Worm (Caenorhabditis elegans): ENCODE measurements around the gene srv-27.
"Not testable (repeated sequence)": the region's sequence is repeated elsewhere in the genome, so short reads cannot be mapped to it uniquely, and the experiment has no call there.

srv-27 gene

DNA sequence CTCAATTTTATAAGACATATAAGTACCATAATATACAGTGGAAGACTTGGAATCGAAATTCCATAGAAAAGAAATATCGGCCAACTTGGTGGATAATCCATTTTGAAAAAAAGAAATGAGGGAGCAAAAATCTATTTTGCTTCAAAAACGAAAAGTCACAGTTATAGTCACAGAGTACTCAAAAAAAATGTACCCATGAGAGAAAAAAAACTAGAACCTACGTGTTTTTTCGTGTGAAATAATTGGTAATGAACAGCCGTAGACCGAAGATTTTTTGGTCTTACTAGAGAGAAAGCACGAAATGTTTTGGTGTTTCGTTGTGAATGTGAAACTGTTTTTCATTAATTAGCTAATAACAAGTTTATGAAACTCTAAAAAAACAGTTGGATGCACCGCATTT lies 28.8 kb downstream of the srv-27 start, which contains the start of gene srv-30:
Gene srv-30 (minus strand): TSS at position 101 of the 400 bp plus-strand sequence.
- TF ChIP-seq him-1 (tag; optimal IDR thresholded peaks at IDR 0.05) (no peak), W03F9.2 (tag; optimal IDR thresholded peaks at IDR 0.05) (no peak), dao-5 (tag; optimal IDR thresholded peaks at IDR 0.05) (no peak)

DNA sequence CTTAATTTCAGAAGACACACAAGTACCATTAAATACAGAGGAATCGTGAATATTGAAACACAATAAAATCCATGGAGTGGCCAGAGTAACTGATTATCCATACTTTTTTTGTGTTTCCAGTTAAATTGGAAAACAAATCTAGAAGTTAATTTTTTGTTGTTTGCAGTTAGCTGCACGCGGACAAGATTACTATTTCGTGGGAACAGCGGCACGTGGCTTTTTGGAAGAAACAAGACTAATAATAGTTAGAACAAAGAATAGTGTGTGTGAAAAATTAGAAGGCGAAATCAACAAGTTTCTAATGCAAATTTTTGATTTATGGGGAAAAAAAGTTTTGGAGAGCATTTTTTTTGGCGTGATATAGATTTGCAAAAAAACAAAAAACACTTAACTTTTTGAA lies 31.7 kb downstream of the srv-27 start, which contains the start of gene srv-29:
Gene srv-29 (minus strand): TSS at position 101 of the 400 bp plus-strand sequence.
- TF ChIP-seq W03F9.2 (tag; optimal IDR thresholded peaks at IDR 0.05) (no peak), dao-5 (tag; optimal IDR thresholded peaks at IDR 0.05) (no peak), him-1 (tag; optimal IDR thresholded peaks at IDR 0.05) (no peak)

DNA sequence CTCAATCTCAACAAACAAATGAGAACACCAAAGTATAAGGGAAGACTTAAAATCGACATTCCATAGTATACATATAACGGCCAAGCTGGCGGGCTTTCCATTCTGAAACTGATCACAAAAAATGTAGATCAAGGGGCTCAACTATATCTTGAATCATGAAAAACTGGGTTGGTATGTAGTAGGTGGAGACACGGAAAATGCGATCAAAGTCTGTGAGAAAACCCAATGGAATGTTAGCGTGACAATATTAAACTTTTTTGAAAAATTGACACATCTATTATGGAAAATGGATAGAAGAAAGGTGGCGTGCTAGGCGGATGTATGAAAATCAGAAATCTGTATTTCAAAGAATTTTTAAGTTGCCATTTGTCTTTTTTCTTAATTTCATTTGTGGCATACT lies 34.9 kb downstream of the srv-27 start, which contains the start of gene srv-28:
Gene srv-28 (minus strand): TSS at position 101 of the 400 bp plus-strand sequence.
- TF ChIP-seq W03F9.2 (tag; optimal IDR thresholded peaks at IDR 0.05) (no peak), him-1 (tag; optimal IDR thresholded peaks at IDR 0.05) (no peak), dao-5 (tag; optimal IDR thresholded peaks at IDR 0.05) (no peak)

DNA sequence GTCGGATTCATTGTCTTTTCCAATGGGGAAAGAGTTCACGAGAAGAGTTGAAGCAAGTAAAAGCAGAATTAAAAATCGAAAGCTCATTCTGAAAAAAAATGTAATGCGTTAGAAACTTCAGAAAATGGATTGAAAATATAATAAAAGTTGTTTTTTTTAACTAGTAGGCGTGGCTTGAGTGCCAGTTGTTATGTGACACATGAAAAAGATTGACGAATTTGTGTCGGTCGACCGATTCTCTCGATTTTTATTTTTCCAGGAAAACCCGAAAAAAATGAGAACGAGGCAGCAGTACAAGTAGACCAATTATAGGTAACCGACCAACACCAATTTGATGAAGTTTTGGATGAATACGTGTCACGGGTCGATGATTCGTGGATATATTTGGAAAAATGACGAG lies 38.4 kb downstream of the srv-27 start, which contains the start of gene nlp-16:
Gene nlp-16 (minus strand): TSS at position 101 of the 400 bp plus-strand sequence.
- TF ChIP-seq W03F9.2 (tag; optimal IDR thresholded peaks at IDR 0.05) (no peak), dao-5 (tag; optimal IDR thresholded peaks at IDR 0.05) (no peak), him-1 (tag; optimal IDR thresholded peaks at IDR 0.05) (no peak)

DNA sequence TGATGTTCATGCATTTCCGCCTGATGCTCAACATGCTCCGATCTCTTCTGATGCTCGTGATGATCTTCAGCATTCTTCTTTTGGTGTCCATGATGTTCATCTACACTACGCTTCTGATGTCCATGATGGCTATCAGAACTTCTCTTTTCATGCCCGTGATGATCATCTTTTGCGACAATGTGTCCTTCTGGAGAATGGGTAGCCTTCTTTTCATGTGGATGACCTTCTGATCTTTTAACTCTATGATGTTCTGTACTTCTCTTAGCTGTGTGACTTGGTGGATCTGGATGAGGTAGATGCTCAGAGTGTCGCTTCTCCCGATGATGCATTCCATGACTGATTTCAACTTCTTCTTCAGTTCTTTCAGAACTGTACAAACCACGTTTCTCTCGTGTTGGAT lies 39.2 kb downstream of the srv-27 start:
- TF ChIP-seq W03F9.2 (tag; optimal IDR thresholded peaks at IDR 0.05) (no peak), dao-5 (tag; optimal IDR thresholded peaks at IDR 0.05) (no peak), him-1 (tag; optimal IDR thresholded peaks at IDR 0.05) (no peak)

DNA sequence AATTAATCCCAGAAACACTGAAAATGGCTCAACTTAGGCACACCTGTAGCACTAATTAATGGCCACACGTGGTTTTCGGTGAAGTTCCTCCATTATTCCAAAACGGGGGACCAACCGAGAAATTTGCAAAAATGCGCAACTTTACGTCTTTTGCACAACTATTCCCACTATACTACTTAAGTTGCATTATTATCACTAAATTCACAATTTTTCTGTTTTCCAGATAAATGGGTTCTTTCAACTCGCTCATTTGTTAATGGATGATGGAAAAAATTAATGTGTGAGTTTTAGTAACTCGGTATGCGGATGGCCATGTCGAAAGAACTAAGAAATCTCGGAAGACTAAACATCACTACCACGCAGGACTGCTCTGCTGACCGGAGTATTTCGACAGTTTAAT lies 43.5 kb downstream of the srv-27 start, which contains the start of gene T13A10.64:
Gene T13A10.64 (plus strand): TSS at position 301 of the 400 bp plus-strand sequence.
- TF ChIP-seq him-1 (tag; optimal IDR thresholded peaks at IDR 0.05): no peak
- TF ChIP-seq W03F9.2 (tag; optimal IDR thresholded peaks at IDR 0.05): no peak
- TF ChIP-seq dao-5 (tag; optimal IDR thresholded peaks at IDR 0.05): no peak

DNA sequence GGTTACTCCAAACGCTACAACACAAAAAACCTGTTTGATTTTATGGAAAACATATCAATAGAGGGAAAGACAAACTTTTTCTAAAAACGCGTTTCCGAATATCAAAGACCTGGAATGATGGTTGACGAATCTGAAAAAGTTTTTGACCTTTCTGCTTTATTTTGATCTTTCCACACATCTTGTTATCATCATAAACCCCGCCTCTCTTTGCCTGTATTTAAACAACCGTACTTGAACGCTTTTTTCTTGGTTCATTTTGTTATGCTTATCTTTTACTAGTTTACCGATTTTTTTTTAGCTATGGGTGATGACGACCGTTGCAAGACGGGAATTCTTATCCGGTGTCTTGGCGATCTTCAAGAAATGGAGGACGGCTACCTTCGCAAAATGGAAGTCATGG lies 45.2 kb downstream of the srv-27 start, which contains the start of gene T13A10.2:
Gene T13A10.2 (plus strand): TSS at position 301 of the 400 bp plus-strand sequence.
- TF ChIP-seq dao-5, him-1, W03F9.2 (tag; optimal IDR thresholded peaks at IDR 0.05): not testable (repeated sequence)

DNA sequence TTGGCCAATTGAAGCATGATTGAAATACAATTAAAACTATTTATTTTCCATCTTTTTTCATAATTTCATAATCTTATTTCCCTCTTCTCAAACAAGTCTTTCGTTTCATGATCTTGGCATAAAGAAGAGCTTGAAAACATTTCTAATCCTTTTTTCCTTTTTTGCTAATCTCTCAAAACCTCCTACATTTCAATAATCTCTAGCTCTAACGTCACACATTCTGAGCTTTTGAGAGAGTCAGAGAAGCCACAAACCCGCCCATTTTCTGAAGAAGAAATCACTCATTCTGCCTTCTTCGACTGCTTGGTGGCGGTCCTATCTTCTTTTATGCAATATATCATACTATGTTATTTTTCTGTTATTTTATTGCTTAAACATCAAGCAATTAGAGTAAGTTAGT lies 48.6 kb downstream of the srv-27 start, which contains the start of gene F58F9.1:
Gene F58F9.1 (plus strand): TSS at position 251 of the 400 bp plus-strand sequence.
- TF ChIP-seq W03F9.2 (tag; optimal IDR thresholded peaks at IDR 0.05) (no peak), him-1 (tag; optimal IDR thresholded peaks at IDR 0.05) (no peak), dao-5 (tag; optimal IDR thresholded peaks at IDR 0.05) (no peak)

DNA sequence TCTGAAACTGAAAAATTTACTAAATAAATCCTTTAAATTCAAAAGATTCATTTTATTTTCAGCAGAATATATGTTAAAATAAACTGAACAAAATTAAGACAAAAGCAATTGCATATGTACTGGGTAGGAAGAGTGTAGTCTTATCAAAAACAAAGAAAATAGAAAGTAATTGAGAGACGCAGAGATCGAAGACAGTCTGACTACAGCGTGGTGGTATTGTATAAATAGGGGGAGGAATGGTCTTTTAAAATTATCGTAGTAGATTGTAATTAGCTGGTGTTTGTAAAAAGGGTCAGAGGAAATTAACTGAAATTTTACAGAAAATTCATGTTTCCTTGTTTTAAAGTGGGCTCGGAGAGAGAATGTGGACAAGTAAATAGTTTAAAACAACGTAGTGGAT lies 49.7 kb downstream of the srv-27 start, which contains the start of gene acox-3:
Gene acox-3 (minus strand): TSS at position 7 of the 400 bp plus-strand sequence.
- TF ChIP-seq dao-5 (tag; optimal IDR thresholded peaks at IDR 0.05) (no peak), W03F9.2 (tag; optimal IDR thresholded peaks at IDR 0.05) (no peak), him-1 (tag; optimal IDR thresholded peaks at IDR 0.05) (no peak)
